Fruit fly (Drosophila melanogaster) whole organism: ENCODE results near the gene CG16790.

ENCODE experiments used
- CG8478 ChIP-seq: fragments of >200 bp; optimal IDR thresholded peaks from 2 replicates; lab custom pipeline; 2018; ENCODE audit warnings: inconsistent platforms
- Dll ChIP-seq: fragments of >200 bp; optimal IDR thresholded peaks from 2 replicates; lab custom pipeline; 2017
- EcR ChIP-seq, 2 experiments: fragments of >200 bp; optimal IDR thresholded peaks; 2 replicates each; lab custom pipeline; 2017; ENCODE audit warnings: missing biosample characterization in 2 of 2, missing genetic modification characterization in 2 of 2, missing genetic modification reagents in 2 of 2
- pan ChIP-seq: fragments of >200 bp; optimal IDR thresholded peaks from 2 replicates; lab custom pipeline; 2017
- psq ChIP-seq: fragments of >200 bp; optimal IDR thresholded peaks from 2 replicates; lab custom pipeline; 2017
- usp ChIP-seq: fragments of >200 bp; optimal IDR thresholded peaks from 2 replicates; lab custom pipeline; 2017; ENCODE audit warnings: missing biosample characterization, missing genetic modification characterization, mixed read lengths

The CG16790 gene

dm6 chr3R:9577382-9578137 lies 7.5 kb upstream of the CG16790 start, which contains the start of the genes Kap-alpha3 and Son:
TSS of gene Kap-alpha3 (minus strand) at chr3R:9577733.
TSS of gene Son (plus strand) at chr3R:9578042.
- no peak for TF ChIP-seq psq (lab: Kevin White, UChicago)
- TF ChIP-seq EcR (GFP tag; optimal IDR thresholded peaks at IDR 0.05; lab: Kevin White, UChicago), result no peak
- TF ChIP-seq Dll, result no peak
- TF ChIP-seq CG8478 (lab: Kevin White, UChicago), result no peak
- no peak for TF ChIP-seq pan (lab: Kevin White, UChicago)
- TF ChIP-seq usp (GFP tag; lab: Kevin White, UChicago), result no peak

DNA sequence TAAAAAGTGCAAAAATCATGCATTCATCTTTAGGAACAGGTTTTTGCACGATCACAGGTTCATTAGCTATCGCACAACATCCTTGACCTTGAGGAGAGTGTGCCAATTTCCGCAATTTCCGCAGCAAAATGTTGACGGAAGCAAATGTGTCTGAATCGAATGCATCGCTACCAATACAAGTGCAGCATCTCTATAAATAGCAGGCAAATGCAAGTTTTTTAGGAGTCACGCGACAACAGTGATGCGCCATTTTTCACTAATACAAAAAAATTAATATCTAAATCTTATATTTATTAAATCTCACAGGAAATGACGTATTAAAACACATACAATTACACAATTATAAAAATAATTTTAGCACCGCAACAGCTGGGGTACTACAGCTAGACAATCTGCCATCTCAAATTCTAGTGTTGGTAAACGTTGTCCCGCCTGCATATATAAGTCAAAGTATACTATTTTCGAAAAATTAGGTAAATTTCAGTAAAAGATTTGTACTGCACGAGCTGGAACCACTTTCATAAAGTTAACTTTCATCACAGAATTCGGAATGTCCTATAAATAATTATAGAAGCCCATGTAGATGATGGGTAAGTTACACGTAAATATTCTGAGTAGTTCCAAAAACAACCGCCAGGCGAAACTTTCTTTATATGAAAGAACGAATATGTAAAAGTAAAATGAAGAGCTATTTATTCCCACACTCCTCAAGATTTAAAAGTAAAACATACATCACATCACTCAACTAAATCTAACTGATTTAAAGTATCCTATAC lies 4.0 kb upstream of the CG16790 start, which contains the start of gene CG9399:
CG9399 (minus strand) TSS at position 400 of the 776 bp plus-strand sequence.
- TF ChIP-seq CG8478 (lab: Kevin White, UChicago), result no peak
- no peak for TF ChIP-seq pan (lab: Kevin White, UChicago)
- TF ChIP-seq usp (GFP tag; lab: Kevin White, UChicago), result no peak
- TF ChIP-seq EcR (GFP tag; optimal IDR thresholded peaks at IDR 0.05; lab: Kevin White, UChicago), result no peak
- no peak for TF ChIP-seq psq (lab: Kevin White, UChicago)
- TF ChIP-seq Dll, result no peak

- TF ChIP-seq EcR (GFP tag; optimal IDR thresholded peaks at IDR 0.05; lab: Kevin White, UChicago), result no peak
- TF ChIP-seq CG8478 (lab: Kevin White, UChicago), result no peak
- TF ChIP-seq psq (lab: Kevin White, UChicago), result no peak
- TF ChIP-seq Dll, result no peak
- no peak for TF ChIP-seq usp (GFP tag; lab: Kevin White, UChicago)
- TF ChIP-seq pan (lab: Kevin White, UChicago), result no peak
Observed at dm6 chr3R:9572929-9573811, 3.2 kb upstream of the CG16790 start.

DNA sequence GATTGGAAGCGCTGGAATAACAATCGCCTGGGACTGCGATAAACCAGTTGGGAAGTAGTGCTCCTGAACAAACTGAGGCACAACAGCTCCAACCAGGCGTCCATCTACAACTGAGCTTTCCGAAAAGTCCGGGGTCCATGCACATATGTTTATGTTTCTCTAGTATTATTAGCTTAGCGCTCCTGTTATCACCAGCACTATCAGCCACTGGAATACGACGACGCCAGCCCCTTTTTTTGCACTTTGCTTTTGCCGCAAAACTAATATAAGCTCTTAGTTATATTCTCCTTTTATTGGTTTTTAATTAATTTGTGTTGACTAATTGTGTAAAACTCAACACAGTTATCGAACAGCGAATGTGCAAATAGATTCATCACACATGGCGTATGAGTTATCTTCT lies 1.5 kb upstream of the CG16790 start, which contains the start of gene CG9396:
CG9396 (minus strand) TSS at position 101 of the 400 bp plus-strand sequence.
- TF ChIP-seq Dll (no peak), usp (GFP tag; lab: Kevin White, UChicago) (no peak), psq (lab: Kevin White, UChicago) (no peak), CG8478 (lab: Kevin White, UChicago) (no peak), EcR (GFP tag; optimal IDR thresholded peaks at IDR 0.05; lab: Kevin White, UChicago) (no peak)

DNA sequence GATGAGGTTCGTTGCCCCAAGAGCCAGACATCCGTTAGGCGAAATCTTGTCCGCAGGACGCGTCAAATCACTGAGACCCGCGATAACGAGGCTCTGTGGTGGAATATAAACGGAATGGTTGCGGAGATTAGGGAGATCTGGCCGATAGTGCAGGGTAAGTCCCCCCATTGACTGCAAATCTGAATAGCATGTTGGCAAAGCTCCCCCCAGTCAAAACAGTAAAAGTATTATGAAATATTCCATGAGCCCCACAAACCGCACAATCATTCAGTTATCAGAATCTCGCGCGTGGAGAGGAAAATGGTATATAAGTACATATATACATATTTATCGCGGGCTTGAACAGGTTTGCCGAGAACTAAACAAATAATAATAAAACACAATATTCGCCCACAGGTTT lies 643 bp upstream of the CG16790 start:
- TF ChIP-seq pan (lab: Kevin White, UChicago) (no peak), Dll (no peak), EcR (GFP tag; optimal IDR thresholded peaks at IDR 0.05; lab: Kevin White, UChicago) (no peak), usp (GFP tag; lab: Kevin White, UChicago) (no peak), CG8478 (lab: Kevin White, UChicago) (no peak), psq (lab: Kevin White, UChicago) (no peak)

- TF ChIP-seq usp (GFP tag; lab: Kevin White, UChicago) (no peak), pan (lab: Kevin White, UChicago) (no peak), CG8478 (lab: Kevin White, UChicago) (no peak), EcR (GFP tag; optimal IDR thresholded peaks at IDR 0.05; lab: Kevin White, UChicago) (no peak), psq (lab: Kevin White, UChicago) (no peak), Dll (no peak)
Observed at dm6 chr3R:9565895-9566294, 4.1 kb downstream of the CG16790 start, which contains the start of gene CG16789. TSS of gene CG16789 (plus strand) at chr3R:9566195.

DNA sequence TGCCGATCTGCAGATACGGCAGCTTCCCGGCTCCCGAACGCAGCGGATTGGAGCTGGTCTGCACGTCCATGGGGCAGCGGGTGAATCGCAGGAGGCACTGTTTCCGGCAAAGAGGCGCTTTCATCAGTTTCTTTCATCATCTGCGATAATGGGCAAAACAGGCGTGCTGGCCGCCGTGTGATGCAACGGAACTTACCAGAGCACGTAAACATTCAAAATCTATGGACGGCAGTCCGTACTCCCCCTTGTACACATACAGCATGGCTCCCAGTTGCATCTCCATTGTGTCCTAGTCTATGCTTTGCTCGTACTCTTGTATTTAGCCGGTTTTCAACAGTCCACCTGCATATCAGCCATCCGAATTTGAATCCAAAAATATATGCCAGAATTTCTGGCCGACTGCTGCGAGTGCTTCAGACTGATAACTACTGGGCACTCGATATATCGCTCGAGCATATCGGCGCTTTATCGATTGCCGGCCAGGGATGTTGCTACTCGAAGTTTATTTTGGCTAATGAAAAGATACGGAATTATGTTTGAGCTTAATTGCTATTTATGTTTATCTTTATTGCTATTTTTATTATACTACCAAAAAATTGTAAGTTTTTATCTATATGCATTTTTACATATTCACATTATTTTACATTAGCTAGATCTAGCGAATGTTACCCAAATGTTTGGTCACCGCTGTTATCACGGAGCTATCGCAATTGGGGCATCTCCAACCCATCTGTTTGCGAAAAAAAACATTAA lies 6.6 kb downstream of the CG16790 start, which contains the start of the genes CG9393 and Vps45:
CG9393 (minus strand) TSS at position 434 of the 753 bp plus-strand sequence.
Vps45 (plus strand) TSS at position 685 of the 753 bp plus-strand sequence.
- TF ChIP-seq usp (GFP tag; lab: Kevin White, UChicago) (no peak), Dll (no peak), pan (lab: Kevin White, UChicago) (no peak), CG8478 (lab: Kevin White, UChicago) (no peak), EcR (GFP tag; optimal IDR thresholded peaks at IDR 0.05; lab: Kevin White, UChicago) (no peak), psq (lab: Kevin White, UChicago) (no peak)

- TF ChIP-seq CG8478 (lab: Kevin White, UChicago), result no peak
- TF ChIP-seq psq (lab: Kevin White, UChicago), result no peak
- no peak for TF ChIP-seq pan (lab: Kevin White, UChicago)
- no peak for TF ChIP-seq usp (GFP tag; lab: Kevin White, UChicago)
- no peak for TF ChIP-seq Dll
- no peak for TF ChIP-seq EcR (GFP tag; optimal IDR thresholded peaks at IDR 0.05; lab: Kevin White, UChicago)
Observed at dm6 chr3R:9561121-9561520, 8.9 kb downstream of the CG16790 start.

DNA sequence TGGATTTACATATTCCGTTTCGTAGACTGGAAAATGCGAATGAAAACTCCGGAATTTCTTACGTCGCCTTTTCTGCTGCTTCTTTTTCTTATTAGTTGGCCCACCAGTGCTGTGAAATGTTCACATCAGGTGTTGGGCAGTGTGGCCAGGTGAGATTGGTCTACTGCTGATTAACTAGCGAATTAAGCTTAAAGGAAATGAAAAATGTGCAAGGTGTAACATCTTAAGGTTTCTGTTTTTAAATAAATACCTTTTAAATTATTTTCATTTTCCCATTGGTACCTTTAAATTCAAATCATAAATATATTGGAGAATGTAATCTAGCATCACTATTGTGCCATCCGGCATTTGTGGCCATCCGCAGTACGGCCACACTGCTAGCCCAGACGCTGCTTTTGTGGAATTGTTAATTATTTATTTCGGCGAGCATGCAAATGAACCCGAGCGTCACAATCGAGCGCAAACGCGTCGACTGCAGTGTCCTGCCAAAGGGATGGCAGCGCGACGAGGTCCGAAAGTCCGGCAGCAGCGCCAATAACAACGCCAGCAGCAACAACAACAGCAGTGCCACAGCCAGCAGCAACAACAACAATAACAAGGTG lies 10.5 kb downstream of the CG16790 start, which contains the start of the genes AP-1mu and MBD-like:
AP-1mu (minus strand) TSS at position 113 of the 602 bp plus-strand sequence.
MBD-like (plus strand) TSS at position 348 of the 602 bp plus-strand sequence.
- TF ChIP-seq EcR (GFP tag; optimal IDR thresholded peaks at IDR 0.05; lab: Kevin White, UChicago), result no peak
- no peak for TF ChIP-seq Dll
- TF ChIP-seq usp (GFP tag; lab: Kevin White, UChicago), result no peak
- no peak for TF ChIP-seq pan (lab: Kevin White, UChicago)
- TF ChIP-seq CG8478 (lab: Kevin White, UChicago), result no peak
- no peak for TF ChIP-seq psq (lab: Kevin White, UChicago)
